Fruit fly (Drosophila melanogaster): Measurements from ENCODE around the gene CG32262.

dm6 chr3L:3770823-3771222, 39.2 kb downstream of the CG32262 start:
- TF ChIP-seq CG9948 (tag; optimal IDR thresholded peaks at IDR 0.05) = no peak
- no peak for TF ChIP-seq CG32121 (GFP tag; IDR thresholded peaks at IDR 0.05)
- no peak for TF ChIP-seq rn (GFP tag; IDR thresholded peaks at IDR 0.05)
- no peak for TF ChIP-seq CG4496 (GFP tag; IDR thresholded peaks at IDR 0.05)
